Worm (Caenorhabditis elegans) whole organism, L2 larva: ENCODE measurements around the gene nlp-3.

Source experiments
- aly-2 ChIP-seq: fragments of 150-350 bp; optimal IDR thresholded peaks from 2 replicates; lab custom pipeline; 2014; ENCODE audit warnings: missing biosample characterization, missing genetic modification characterization
- blmp-1 ChIP-seq: sonication (generic microtip); optimal IDR thresholded peaks from 2 replicates; lab custom pipeline; 2017; ENCODE audit warnings: missing genetic modification characterization, mild to moderate bottlenecking, missing compliant biosample characterization, antibody characterized with exemption, moderate library complexity; ENCODE audit not compliant: insufficient read depth
- egl-27 ChIP-seq: sonication (generic microtip); optimal IDR thresholded peaks from 3 replicates; lab custom pipeline; 2017; ENCODE audit warnings: missing biosample characterization, missing genetic modification reagents, missing genetic modification characterization
- nhr-21 ChIP-seq: fragments of 150-350 bp; optimal IDR thresholded peaks from 2 replicates; lab custom pipeline; 2014; ENCODE audit warnings: missing biosample characterization, missing genetic modification characterization
- sem-4 ChIP-seq: fragments of 150-350 bp; optimal IDR thresholded peaks from 2 replicates; lab custom pipeline; 2014; ENCODE audit warnings: missing biosample characterization, missing genetic modification reagents, missing genetic modification characterization
- unc-55 ChIP-seq: fragments of 150-350 bp; sonication (generic microtip); optimal IDR thresholded peaks from 3 replicates; lab custom pipeline; 2014; ENCODE audit warnings: missing biosample characterization, missing genetic modification reagents, missing genetic modification characterization

DNA sequence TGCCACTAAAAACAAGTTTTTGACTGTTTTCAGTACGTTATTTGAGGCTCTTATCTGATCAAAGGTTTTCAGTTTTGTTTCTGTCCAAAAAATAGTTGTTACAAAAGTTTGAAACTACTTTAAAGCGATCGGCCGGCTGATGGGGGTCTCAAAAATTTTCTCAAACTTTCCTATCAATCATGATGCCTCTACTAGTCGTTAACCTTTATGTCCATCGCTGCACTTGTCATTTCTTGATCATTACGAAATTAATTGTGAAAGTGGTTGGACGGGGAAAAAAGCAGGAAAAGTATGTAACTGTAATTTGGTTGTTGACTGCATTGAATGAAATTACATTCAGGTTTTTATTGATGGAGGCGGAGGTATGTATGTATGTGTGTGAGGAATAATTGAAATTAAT, 18.4 kb downstream of the nlp-3 start:
- TF ChIP-seq blmp-1 (tag; lab: Kevin White, UChicago) (no peak), egl-27 (tag; lab: Kevin White, UChicago) (no peak), aly-2 (no peak), sem-4 (tag; lab: Kevin White, UChicago) (no peak), unc-55 (GFP tag; lab: Kevin White, UChicago) (no peak), nhr-21 (no peak)
